Worm (Caenorhabditis elegans): Measurements from ENCODE around the gene cest-9.2.

ce11 chrX:12179817-12180384 lies 42.0 kb upstream of the cest-9.2 start:
- TF ChIP-seq blmp-1 (tag; optimal IDR thresholded peaks at IDR 0.05; ENCODE audit: insufficient read depth) = no peak
- TF ChIP-seq snpc-4 (tag; optimal IDR thresholded peaks at IDR 0.05) = no peak

All from whole organism, L2 larva.